Worm (Caenorhabditis elegans) whole organism, early embryonic: ENCODE data around the gene pqn-78.

ENCODE experiments used
- aly-1 ChIP-seq: sonication (generic microtip); optimal IDR thresholded peaks from 2 replicates; lab custom pipeline; 2016; ENCODE audit warnings: missing genetic modification characterization, missing compliant biosample characterization
- ama-1 ChIP-seq: fragments of 150-350 bp; optimal IDR thresholded peaks from 2 replicates; lab custom pipeline; 2014
- ceh-13 ChIP-seq: fragments of 200-800 bp; sonication (Bioruptor generic); optimal IDR thresholded peaks from 2 replicates; lab custom pipeline; 2018; ENCODE audit warnings: mild to moderate bottlenecking, missing genetic modification characterization, missing compliant biosample characterization
- ceh-36 ChIP-seq: sonication (generic microtip); optimal IDR thresholded peaks from 2 replicates; lab custom pipeline; 2016; ENCODE audit warnings: missing genetic modification characterization, inconsistent platforms, missing compliant biosample characterization
- ets-7 ChIP-seq: sonication (generic microtip); optimal IDR thresholded peaks from 2 replicates; lab custom pipeline; 2016; ENCODE audit warnings: missing genotype, missing genetic modification characterization, missing compliant biosample characterization
- flt-1 ChIP-seq: fragments of 200-800 bp; sonication (Bioruptor generic); IDR thresholded peaks from 2 replicates; pipeline ENCODE4 v1.3.6; 2022; ENCODE audit warnings: missing genetic modification characterization, missing compliant biosample characterization
- hmbx-1 ChIP-seq: sonication (generic microtip); optimal IDR thresholded peaks from 2 replicates; lab custom pipeline; 2016; ENCODE audit warnings: mild to moderate bottlenecking, missing genetic modification characterization, missing compliant biosample characterization
- hmg-4 ChIP-seq: fragments of 200-800 bp; sonication (Bioruptor generic); optimal IDR thresholded peaks from 2 replicates; lab custom pipeline; 2018; ENCODE audit warnings: mild to moderate bottlenecking, missing genetic modification characterization, missing compliant biosample characterization
- hnd-1 ChIP-seq: sonication (generic microtip); optimal IDR thresholded peaks from 2 replicates; lab custom pipeline; 2016; ENCODE audit warnings: missing genetic modification characterization, missing compliant biosample characterization
- scrt-1 ChIP-seq: fragments of 200-800 bp; sonication (Bioruptor generic); IDR thresholded peaks from 2 replicates; pipeline ENCODE4 v1.3.6; 2022; ENCODE audit warnings: missing genetic modification characterization, missing compliant biosample characterization

- no peak for TF ChIP-seq hmbx-1
- no peak for TF ChIP-seq hnd-1 (tag; lab: Kevin White, UChicago)
- no peak for TF ChIP-seq scrt-1 (GFP tag; lab: Robert Waterston, UW)
- no peak for TF ChIP-seq aly-1 (tag; lab: Kevin White, UChicago)
- TF ChIP-seq ama-1 (lab: Kevin White, UChicago): no peak
- no peak for TF ChIP-seq ceh-13
- TF ChIP-seq ets-7: no peak
- no peak for TF ChIP-seq ceh-36 (tag; lab: Kevin White, UChicago)
- TF ChIP-seq flt-1 (GFP tag; lab: Robert Waterston, UW): no peak
- no peak for TF ChIP-seq hmg-4 (GFP tag; lab: Kevin White, UChicago)
These were observed 36.4 kb upstream of the pqn-78 start, which contains the start of gene Y105C5A.9 for ce11 chrIV:15631217-15631616.
